Worm (Caenorhabditis elegans): ENCODE measurements around the gene ins-31.
"Not testable (repeated sequence)": the region's sequence is repeated elsewhere in the genome, so short reads cannot be mapped to it uniquely, and the experiment has no call there.

Gene ins-31

DNA sequence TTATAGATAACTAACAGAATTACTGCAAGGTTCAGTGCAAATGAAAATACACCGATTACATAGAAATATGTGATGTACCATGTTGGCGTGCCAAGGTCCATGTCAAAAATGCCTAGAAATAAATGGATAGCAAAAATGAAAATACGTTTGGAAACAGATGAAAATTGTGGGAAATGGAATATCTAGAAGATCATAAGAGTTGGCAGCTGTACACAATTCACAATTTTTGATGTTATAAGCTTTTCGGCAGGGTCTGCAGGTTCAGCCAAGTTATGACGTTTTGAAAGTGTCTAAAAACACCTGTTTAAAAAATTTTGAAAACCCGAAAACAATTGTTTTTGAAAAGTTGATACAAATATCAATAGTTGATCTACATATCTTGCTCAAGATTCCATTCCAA is 17.7 kb downstream of the ins-31 start, which contains the start of gene sri-43:
Gene sri-43 (minus strand): TSS at position 101 of the 400 bp plus-strand sequence.
- not testable (repeated sequence) for TF ChIP-seq unc-62 (GFP tag; optimal IDR thresholded peaks at IDR 0.05); blmp-1 (tag; optimal IDR thresholded peaks at IDR 0.05; ENCODE audit: insufficient read depth); lin-39 (tag; optimal IDR thresholded peaks at IDR 0.05)

DNA sequence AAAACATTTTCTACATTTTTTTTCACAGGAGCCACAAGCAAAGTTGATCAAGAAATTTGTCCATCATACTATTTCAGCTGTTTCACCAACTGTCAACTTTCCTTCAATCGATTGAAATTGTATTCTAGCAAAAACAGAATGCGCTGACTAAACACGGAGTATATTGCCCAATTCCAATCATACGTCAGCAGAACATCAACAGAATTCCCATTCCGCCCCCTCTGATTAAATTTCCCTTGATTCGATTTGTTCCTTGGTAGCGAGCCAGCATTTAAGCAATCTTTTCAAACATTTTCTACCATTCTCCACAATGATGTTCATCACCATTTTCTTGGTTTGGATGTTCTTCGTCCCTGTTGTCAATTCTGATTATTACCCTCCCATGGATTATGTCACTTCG is 19.0 kb downstream of the ins-31 start, which contains the start of gene T10D4.15:
Gene T10D4.15 (plus strand): TSS at position 301 of the 400 bp plus-strand sequence.
- TF ChIP-seq lin-11 (tag; optimal IDR thresholded peaks at IDR 0.05) (no peak), blmp-1 (tag; optimal IDR thresholded peaks at IDR 0.05; ENCODE audit: insufficient read depth) (no peak), sma-9 (GFP tag; optimal IDR thresholded peaks at IDR 0.05) (no peak), sma-9 (tag; optimal IDR thresholded peaks at IDR 0.05) (no peak), unc-62 (GFP tag; optimal IDR thresholded peaks at IDR 0.05) (no peak), mab-5 (tag; optimal IDR thresholded peaks at IDR 0.05) (no peak), nhr-10 (tag; optimal IDR thresholded peaks at IDR 0.05) (no peak), skn-1 (tag; optimal IDR thresholded peaks at IDR 0.05) (no peak), aly-2 (tag; optimal IDR thresholded peaks at IDR 0.05) (no peak), unc-55 (GFP tag; optimal IDR thresholded peaks at IDR 0.05) (no peak), mdl-1 (tag; optimal IDR thresholded peaks at IDR 0.05) (no peak), ceh-16 (tag; optimal IDR thresholded peaks at IDR 0.05) (no peak), nhr-237 (tag; optimal IDR thresholded peaks at IDR 0.05) (no peak), R02D3.7 (tag; optimal IDR thresholded peaks at IDR 0.05) (no peak), nhr-25 (tag; optimal IDR thresholded peaks at IDR 0.05) (no peak), nhr-21 (tag; optimal IDR thresholded peaks at IDR 0.05) (no peak), unc-39 (tag; optimal IDR thresholded peaks at IDR 0.05) (no peak), gmeb-1 (tag; optimal IDR thresholded peaks at IDR 0.05) (no peak)

ce11 chrII:3148404-3148803 is 21.6 kb downstream of the ins-31 start:
- no peak for TF ChIP-seq egl-27 (tag; optimal IDR thresholded peaks at IDR 0.05)
- TF ChIP-seq snpc-4 (tag; optimal IDR thresholded peaks at IDR 0.05), result no peak
- no peak for TF ChIP-seq nhr-129 (tag; optimal IDR thresholded peaks at IDR 0.05)
- TF ChIP-seq lin-13 (GFP tag; optimal IDR thresholded peaks at IDR 0.05), result no peak
- no peak for TF ChIP-seq ZK546.5 (tag; optimal IDR thresholded peaks at IDR 0.05)
- no peak for TF ChIP-seq gmeb-1 (tag; optimal IDR thresholded peaks at IDR 0.05)
- TF ChIP-seq ama-1 (optimal IDR thresholded peaks at IDR 0.05), result no peak
- TF ChIP-seq nhr-23 (tag; optimal IDR thresholded peaks at IDR 0.05), result no peak
- TF ChIP-seq C34F6.9 (tag; optimal IDR thresholded peaks at IDR 0.05), result no peak
- no peak for TF ChIP-seq nhr-237 (tag; optimal IDR thresholded peaks at IDR 0.05)
- no peak for TF ChIP-seq skn-1 (tag; optimal IDR thresholded peaks at IDR 0.05)
- TF ChIP-seq lsy-2 (tag; optimal IDR thresholded peaks at IDR 0.05), result no peak
- TF ChIP-seq unc-39 (tag; optimal IDR thresholded peaks at IDR 0.05), result no peak
- no peak for TF ChIP-seq elt-3 (tag; optimal IDR thresholded peaks at IDR 0.05)
- no peak for TF ChIP-seq sma-3 (GFP tag; optimal IDR thresholded peaks at IDR 0.05)
- no peak for TF ChIP-seq peb-1 (tag; optimal IDR thresholded peaks at IDR 0.05)
- no peak for TF ChIP-seq sem-4 (tag; optimal IDR thresholded peaks at IDR 0.05)
- no peak for TF ChIP-seq mdl-1 (tag; optimal IDR thresholded peaks at IDR 0.05)

- TF ChIP-seq peb-1 (tag; optimal IDR thresholded peaks at IDR 0.05), result no peak
Measured at ce11 chrII:3149521-3150190, 22.8 kb downstream of the ins-31 start, which contains the start of the genes T10D4.11 and T10D4.1. T10D4.11 (minus strand) TSS chrII:3149621. T10D4.1 (plus strand) TSS chrII:3150140.

ce11 chrII:3151615-3152014 is 24.8 kb downstream of the ins-31 start, which contains the start of the genes T10D4.14 and T10D4.19:
T10D4.14 (minus strand) TSS chrII:3151715.
T10D4.19 (plus strand) TSS chrII:3151918.
- TF ChIP-seq ceh-16 (tag; optimal IDR thresholded peaks at IDR 0.05) (no peak), nhr-23 (tag; optimal IDR thresholded peaks at IDR 0.05) (no peak)

DNA sequence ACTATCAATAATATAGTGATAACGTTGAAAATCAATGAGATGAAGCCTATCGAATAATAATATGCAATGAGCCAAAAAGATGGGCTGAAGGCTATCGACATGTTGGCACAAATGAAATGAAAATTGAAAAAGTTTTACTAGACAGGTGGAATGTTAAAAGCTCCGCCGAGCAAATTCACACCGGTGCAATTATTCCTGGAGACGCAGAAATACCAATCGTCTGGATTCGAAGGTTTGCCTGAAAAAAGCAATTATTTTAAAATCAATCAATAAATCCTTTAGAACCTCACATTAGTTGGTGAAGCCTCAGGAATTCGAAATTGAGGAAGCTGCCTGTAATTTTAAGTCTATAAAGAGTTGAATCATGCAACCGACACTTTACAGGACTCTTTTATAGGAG is 27.5 kb downstream of the ins-31 start, which contains the start of gene sri-32:
Gene sri-32 (minus strand): TSS at position 101 of the 400 bp plus-strand sequence.
- no peak for TF ChIP-seq sem-4 (tag; optimal IDR thresholded peaks at IDR 0.05)
- TF ChIP-seq lin-11 (tag; optimal IDR thresholded peaks at IDR 0.05), result no peak
- TF ChIP-seq ceh-82 (tag; optimal IDR thresholded peaks at IDR 0.05), result no peak
- no peak for TF ChIP-seq egl-27 (tag; optimal IDR thresholded peaks at IDR 0.05)
- no peak for TF ChIP-seq crh-2 (tag; optimal IDR thresholded peaks at IDR 0.05)
- TF ChIP-seq unc-39 (tag; optimal IDR thresholded peaks at IDR 0.05), result no peak
- TF ChIP-seq snpc-4 (tag; optimal IDR thresholded peaks at IDR 0.05), result no peak
- TF ChIP-seq ZK546.5 (tag; optimal IDR thresholded peaks at IDR 0.05), result no peak
- no peak for TF ChIP-seq lsy-2 (tag; optimal IDR thresholded peaks at IDR 0.05)
- TF ChIP-seq unc-62 (GFP tag; optimal IDR thresholded peaks at IDR 0.05), result no peak
- no peak for TF ChIP-seq dmd-4 (tag; optimal IDR thresholded peaks at IDR 0.05)
- no peak for TF ChIP-seq nhr-77 (tag; optimal IDR thresholded peaks at IDR 0.05)
- TF ChIP-seq nhr-23 (tag; optimal IDR thresholded peaks at IDR 0.05), result no peak
- no peak for TF ChIP-seq mdl-1 (tag; optimal IDR thresholded peaks at IDR 0.05)
- no peak for TF ChIP-seq nhr-25 (tag; optimal IDR thresholded peaks at IDR 0.05)
